Fruit fly (Drosophila melanogaster) whole organism, embryonic: Measurements from ENCODE around the gene hook.

Experiments
- Aef1 ChIP-seq: fragments of 200-800 bp; sonication (Bioruptor generic); IDR thresholded peaks from 3 replicates; pipeline ENCODE4 v1.3.6; 2022; ENCODE audit warnings: missing biosample characterization, missing genetic modification characterization
- Bteb2 ChIP-seq: fragments of 200-800 bp; sonication (Bioruptor generic); optimal IDR thresholded peaks from 2 replicates; lab custom pipeline; 2016; ENCODE audit warnings: missing biosample characterization, missing genetic modification characterization
- CG10959 ChIP-seq: fragments of 200-800 bp; sonication (Bioruptor generic); IDR thresholded peaks from 2 replicates; pipeline ENCODE4 v1.3.6; 2022; ENCODE audit warnings: missing biosample characterization, missing genetic modification characterization
- CG11695 ChIP-seq: fragments of 200-800 bp; sonication (Bioruptor generic); IDR thresholded peaks from 3 replicates; pipeline ENCODE4 v1.3.6; 2022; ENCODE audit warnings: missing biosample characterization, missing genetic modification characterization
- CG12219 ChIP-seq: fragments of 200-800 bp; sonication (Bioruptor generic); optimal IDR thresholded peaks from 3 replicates; lab custom pipeline; 2018; ENCODE audit warnings: missing biosample characterization, mild to moderate bottlenecking, missing genetic modification characterization
- CG12744 ChIP-seq: fragments of 200-800 bp; sonication (Bioruptor generic); optimal IDR thresholded peaks from 2 replicates; lab custom pipeline; 2016; ENCODE audit warnings: missing biosample characterization, missing genetic modification characterization
- CG13624 ChIP-seq: fragments of 200-800 bp; sonication (Bioruptor generic); optimal IDR thresholded peaks from 2 replicates; lab custom pipeline; 2016; ENCODE audit warnings: missing biosample characterization, missing genetic modification characterization
- CG16779 ChIP-seq: fragments of 200-800 bp; sonication (Bioruptor generic); IDR thresholded peaks from 2 replicates; pipeline ENCODE4 v1.3.6; 2022; ENCODE audit warnings: missing biosample characterization, missing genetic modification characterization
- CG1792 ChIP-seq: fragments of 200-800 bp; sonication (Bioruptor generic); optimal IDR thresholded peaks from 2 replicates; lab custom pipeline; 2016; ENCODE audit warnings: missing biosample characterization, missing genetic modification characterization
- CG18011 ChIP-seq: fragments of 200-800 bp; sonication (Bioruptor generic); optimal IDR thresholded peaks from 2 replicates; lab custom pipeline; 2017; ENCODE audit warnings: missing biosample characterization, missing genetic modification characterization, mild to moderate bottlenecking, moderate library complexity, missing genotype
- CG2199 ChIP-seq: fragments of 200-800 bp; sonication (Bioruptor generic); IDR thresholded peaks from 3 replicates; pipeline ENCODE4 v1.3.6; 2022; ENCODE audit warnings: missing biosample characterization, missing genetic modification characterization
- CG2712 ChIP-seq: fragments of 200-800 bp; optimal IDR thresholded peaks from 3 replicates; lab custom pipeline; 2019; ENCODE audit warnings: missing biosample characterization, mild to moderate bottlenecking, missing genetic modification characterization, moderate library complexity
- CG31365 ChIP-seq: fragments of 200-800 bp; sonication (Bioruptor generic); optimal IDR thresholded peaks from 2 replicates; lab custom pipeline; 2018; ENCODE audit warnings: missing biosample characterization, mild to moderate bottlenecking, missing genetic modification characterization
- CG32772 ChIP-seq: fragments of 200-800 bp; sonication (Bioruptor generic); IDR thresholded peaks from 2 replicates; pipeline ENCODE4 v1.3.6; 2022; ENCODE audit warnings: missing biosample characterization, missing genetic modification characterization
- CG3995 ChIP-seq: fragments of 200-800 bp; sonication (Bioruptor generic); optimal IDR thresholded peaks from 3 replicates; lab custom pipeline; 2016; ENCODE audit warnings: missing biosample characterization, missing genetic modification characterization
- CG4328 ChIP-seq: fragments of 200-800 bp; sonication (Bioruptor generic); optimal IDR thresholded peaks from 3 replicates; lab custom pipeline; 2017; ENCODE audit warnings: missing biosample characterization, missing genetic modification reagents, missing genetic modification characterization
- CG4424 ChIP-seq: fragments of 200-800 bp; sonication (Bioruptor generic); optimal IDR thresholded peaks from 3 replicates; lab custom pipeline; 2016; ENCODE audit warnings: missing biosample characterization, missing genetic modification characterization
- CG6683 ChIP-seq: fragments of 200-800 bp; sonication (Bioruptor generic); optimal IDR thresholded peaks from 2 replicates; lab custom pipeline; 2017; ENCODE audit warnings: missing biosample characterization, mild to moderate bottlenecking, missing genetic modification characterization, missing genetic modification reagents
- CG6854 ChIP-seq: fragments of 200-800 bp; sonication (Bioruptor generic); optimal IDR thresholded peaks from 3 replicates; lab custom pipeline; 2017; ENCODE audit warnings: missing biosample characterization, mild to moderate bottlenecking, missing genetic modification characterization
- CG7357 ChIP-seq: fragments of 200-800 bp; sonication (Bioruptor generic); IDR thresholded peaks from 3 replicates; pipeline ENCODE4 v1.3.6; 2022; ENCODE audit warnings: missing biosample characterization, missing genetic modification characterization
- CG9609 ChIP-seq: fragments of 200-800 bp; sonication (Bioruptor generic); optimal IDR thresholded peaks from 3 replicates; lab custom pipeline; 2016; ENCODE audit warnings: missing biosample characterization, missing genetic modification characterization
- D19B ChIP-seq: fragments of 200-800 bp; sonication (Bioruptor generic); optimal IDR thresholded peaks from 2 replicates; lab custom pipeline; 2017; ENCODE audit warnings: missing biosample characterization, mild to moderate bottlenecking, missing genetic modification characterization
- Dip2 ChIP-seq: fragments of 200-800 bp; sonication (Bioruptor generic); IDR thresholded peaks from 2 replicates; pipeline ENCODE4 v1.3.6; 2022; ENCODE audit warnings: missing biosample characterization, missing genetic modification characterization
- Dip3 ChIP-seq: fragments of 200-800 bp; sonication (Bioruptor generic); optimal IDR thresholded peaks from 3 replicates; lab custom pipeline; 2016; ENCODE audit warnings: missing biosample characterization, missing genetic modification characterization
- Dll ChIP-seq: fragments of 200-800 bp; sonication (Bioruptor generic); IDR thresholded peaks from 4 replicates; pipeline ENCODE4 v1.3.6; 2022; ENCODE audit warnings: missing biosample characterization, missing genetic modification characterization; ENCODE audit not compliant: partially characterized antibody
- HHEX ChIP-seq: fragments of 200-800 bp; sonication (Bioruptor generic); optimal IDR thresholded peaks from 3 replicates; lab custom pipeline; 2017; ENCODE audit warnings: missing biosample characterization, mild to moderate bottlenecking, missing genetic modification characterization, missing genetic modification reagents
- Hmx ChIP-seq: fragments of 200-800 bp; sonication (Bioruptor generic); optimal IDR thresholded peaks from 2 replicates; lab custom pipeline; 2016; ENCODE audit warnings: missing biosample characterization, missing genetic modification characterization
- Mad ChIP-seq: fragments of 200-800 bp; sonication (Bioruptor generic); optimal IDR thresholded peaks from 2 replicates; lab custom pipeline; 2016; ENCODE audit warnings: missing biosample characterization, missing genetic modification characterization
- Mrtf ChIP-seq: fragments of 200-800 bp; sonication (Bioruptor generic); IDR thresholded peaks from 3 replicates; pipeline ENCODE4 v1.3.6; 2022; ENCODE audit warnings: missing biosample characterization, missing genetic modification characterization
- NC2β ChIP-seq: fragments of 200-800 bp; sonication (Bioruptor generic); optimal IDR thresholded peaks from 2 replicates; lab custom pipeline; 2016; ENCODE audit warnings: missing biosample characterization, missing genetic modification characterization
- Opbp ChIP-seq: fragments of 200-800 bp; sonication (Bioruptor generic); IDR thresholded peaks from 3 replicates; pipeline ENCODE4 v1.3.6; 2022; ENCODE audit warnings: missing biosample characterization, missing genetic modification characterization; ENCODE audit not compliant: partially characterized antibody
- dysf ChIP-seq: fragments of 200-800 bp; sonication (Bioruptor generic); IDR thresholded peaks from 3 replicates; pipeline ENCODE4 v1.3.6; 2022; ENCODE audit warnings: missing biosample characterization, missing genetic modification characterization
- eve ChIP-seq, 2 experiments: fragments of >200 bp; optimal IDR thresholded peaks; 2 replicates each; lab custom pipeline; 2017; ENCODE audit warnings: missing biosample characterization in 2 of 2, missing genetic modification characterization in 2 of 2
- fd96Cb ChIP-seq: fragments of 200-800 bp; sonication (Bioruptor generic); optimal IDR thresholded peaks from 2 replicates; lab custom pipeline; 2018; ENCODE audit warnings: missing biosample characterization, mild to moderate bottlenecking, missing genetic modification characterization, moderate library complexity
- fru ChIP-seq: fragments of >200 bp; optimal IDR thresholded peaks from 2 replicates; lab custom pipeline; 2017
- gcm2 ChIP-seq: fragments of 200-800 bp; sonication (Bioruptor generic); optimal IDR thresholded peaks from 2 replicates; lab custom pipeline; 2016; ENCODE audit warnings: missing biosample characterization, missing genetic modification characterization
- ind ChIP-seq: fragments of 200-800 bp; sonication (Bioruptor generic); optimal IDR thresholded peaks from 3 replicates; lab custom pipeline; 2016; ENCODE audit warnings: missing biosample characterization, missing genetic modification characterization
- mirr ChIP-seq: fragments of 200-800 bp; sonication (Bioruptor generic); optimal IDR thresholded peaks from 3 replicates; lab custom pipeline; 2018; ENCODE audit warnings: missing biosample characterization, mild to moderate bottlenecking, missing genetic modification characterization
- onecut ChIP-seq: fragments of 200-800 bp; sonication (Bioruptor generic); IDR thresholded peaks from 2 replicates; pipeline ENCODE4 v1.3.6; 2022; ENCODE audit warnings: missing biosample characterization, missing genetic modification characterization
- prd ChIP-seq, 3 experiments: fragments of >200 bp in 2 of 3; fragments of 200-800 bp in 1 of 3; sonication (Bioruptor generic) in 1 of 3; optimal IDR thresholded peaks in 2 of 3; IDR thresholded peaks in 1 of 3; 2 replicates in 2 of 3; 3 replicates in 1 of 3; pipeline versions ENCODE4 v1.3.6 to Lab custom; 2017 to 2022; ENCODE audit warnings: missing biosample characterization in 1 of 3, missing genetic modification characterization in 1 of 3
- psq ChIP-seq: fragments of 200-800 bp; sonication (Bioruptor generic); optimal IDR thresholded peaks from 2 replicates; lab custom pipeline; 2017; ENCODE audit warnings: missing biosample characterization, missing genetic modification characterization
- pzg ChIP-seq: fragments of 200-800 bp; sonication (Bioruptor generic); optimal IDR thresholded peaks from 3 replicates; lab custom pipeline; 2018; ENCODE audit warnings: missing biosample characterization, mild to moderate bottlenecking, missing genetic modification characterization, moderate library complexity
- slbo ChIP-seq: fragments of 200-800 bp; sonication (Bioruptor generic); IDR thresholded peaks from 2 replicates; pipeline ENCODE4 v1.3.6; 2022; ENCODE audit warnings: missing biosample characterization, missing genetic modification characterization
- sqz ChIP-seq: fragments of 200-800 bp; sonication (Bioruptor generic); optimal IDR thresholded peaks from 3 replicates; lab custom pipeline; 2018; ENCODE audit warnings: missing biosample characterization, mild to moderate bottlenecking, missing genetic modification characterization
- stwl ChIP-seq: fragments of 200-800 bp; sonication (Bioruptor generic); optimal IDR thresholded peaks from 3 replicates; lab custom pipeline; 2018; ENCODE audit warnings: missing biosample characterization, mild to moderate bottlenecking, missing genetic modification characterization, moderate library complexity
- tin ChIP-seq: fragments of 200-800 bp; sonication (Bioruptor generic); optimal IDR thresholded peaks from 3 replicates; lab custom pipeline; 2016; ENCODE audit warnings: missing biosample characterization, missing genetic modification characterization
- toy ChIP-seq: fragments of 200-800 bp; sonication (Bioruptor generic); IDR thresholded peaks from 2 replicates; pipeline ENCODE4 v1.3.6; 2022; ENCODE audit warnings: missing biosample characterization, missing genetic modification characterization
- trh ChIP-seq: fragments of 200-800 bp; sonication (Bioruptor generic); optimal IDR thresholded peaks from 2 replicates; lab custom pipeline; 2016; ENCODE audit warnings: missing biosample characterization, missing genetic modification characterization
- usp ChIP-seq: fragments of >200 bp; optimal IDR thresholded peaks from 2 replicates; lab custom pipeline; 2017; ENCODE audit warnings: missing biosample characterization, missing genetic modification characterization
- zfh1 ChIP-seq: fragments of 200-800 bp; sonication (Bioruptor generic); IDR thresholded peaks from 3 replicates; pipeline ENCODE4 v1.3.6; 2022; ENCODE audit warnings: missing biosample characterization, missing genetic modification characterization

hook gene

dm6 chr2L:19011895-19012645 lies 21.2 kb downstream of the hook start (continued):
- TF ChIP-seq Mad (GFP tag; lab: Kevin White, UChicago) (peak; percentile 56), CG10959 (GFP tag; lab: Robert Waterston, UW) (no peak), toy (GFP tag; lab: Robert Waterston, UW) (0 out of 2 replicates have a peak, but pooled peaks have one; percentile 44), usp (no peak), CG3995 (GFP tag; lab: Kevin White, UChicago) (no peak), trh (GFP tag; lab: Kevin White, UChicago) (no peak), Hmx (peak; percentile 16), CG6683 (GFP tag; lab: Kevin White, UChicago) (peak; percentile 60), CG1792 (GFP tag; lab: Kevin White, UChicago) (peak; percentile 71), Opbp (no peak), Mrtf (GFP tag; lab: Robert Waterston, UW) (peak; percentile 67), gcm2 (GFP tag; lab: Kevin White, UChicago) (peak; percentile 8), dysf (GFP tag; lab: Robert Waterston, UW) (peak; percentile 91), Dip3 (GFP tag; lab: Kevin White, UChicago) (peak; percentile 82), onecut (GFP tag; lab: Robert Waterston, UW) (peak; percentile 59), tin (GFP tag; lab: Kevin White, UChicago) (peak; percentile 69), slbo (peak; percentile 93), Aef1 (GFP tag; lab: Robert Waterston, UW) (peak; percentile 85), CG32772 (GFP tag; lab: Robert Waterston, UW) (peak; percentile 87), eve (GFP tag; optimal IDR thresholded peaks at IDR 0.05; lab: Kevin White, UChicago) (no peak), pzg (no peak), CG6854 (GFP tag; lab: Kevin White, UChicago) (peak; percentile 18), CG31365 (peak; percentile 50), psq (GFP tag; lab: Kevin White, UChicago) (no peak), D19B (GFP tag; lab: Kevin White, UChicago) (peak; percentile 97), CG7357 (GFP tag; lab: Robert Waterston, UW) (peak; percentile 76), HHEX (GFP tag; lab: Kevin White, UChicago) (peak; percentile 81), NC2β (GFP tag; lab: Kevin White, UChicago) (peak; percentile 56), zfh1 (GFP tag; lab: Robert Waterston, UW) (peak; percentile 84), Dip2 (GFP tag; lab: Robert Waterston, UW) (no peak), CG12744 (peak; percentile 49), mirr (GFP tag; lab: Kevin White, UChicago) (peak; percentile 88), CG4328 (GFP tag; lab: Kevin White, UChicago) (no peak), CG2712 (peak; percentile 82), prd (optimal IDR thresholded peaks at IDR 0.05; lab: Kevin White, UChicago) (no peak), prd (GFP tag; IDR thresholded peaks at IDR 0.05; lab: Robert Waterston, UW) (peak; percentile 92), CG16779 (GFP tag; lab: Robert Waterston, UW) (peak; percentile 10; the same call in 1 of the 2 replicates), CG12219 (peak; percentile 80), stwl (tag; lab: Kevin White, UChicago) (no peak), Dll (GFP tag; lab: Robert Waterston, UW) (no peak), CG9609 (GFP tag; lab: Kevin White, UChicago) (peak; percentile 83), CG2199 (GFP tag; lab: Robert Waterston, UW) (0 out of 3 replicates have a peak, but pooled peaks have one; percentile 52), sqz (GFP tag; lab: Kevin White, UChicago) (peak; percentile 12), fru (lab: Kevin White, UChicago) (no peak), CG13624 (GFP tag; lab: Kevin White, UChicago) (peak; percentile 85), ind (GFP tag; lab: Kevin White, UChicago) (peak; percentile 82), CG18011 (GFP tag; lab: Kevin White, UChicago) (peak; percentile 3), CG4424 (GFP tag; lab: Kevin White, UChicago) (peak; percentile 66), fd96Cb (peak; percentile 75), CG11695 (GFP tag; lab: Robert Waterston, UW) (peak; percentile 75), Bteb2 (GFP tag; lab: Kevin White, UChicago) (peak; percentile 79)
